Worm (Caenorhabditis elegans) whole organism, young adult: ENCODE measurements around the gene zim-3.
A peak's percentile ranks its signal among the peaks of the same experiment; 100 is the strongest.
"Not testable (repeated sequence)": the region's sequence is repeated elsewhere in the genome, so short reads cannot be mapped to it uniquely, and the experiment has no call there.

Experiments
- B0019.2 ChIP-seq: fragments of 200-800 bp; sonication (Bioruptor generic); conservative IDR thresholded peaks from 2 replicates; pipeline ENCODE4 v1.3.6; 2022; ENCODE audit warnings: missing genetic modification reagents, missing genetic modification characterization, missing compliant biosample characterization
- B0261.1 ChIP-seq: sonication (generic microtip); optimal IDR thresholded peaks from 2 replicates; lab custom pipeline; 2016; ENCODE audit warnings: mild to moderate bottlenecking, missing genetic modification characterization, moderate library complexity, missing compliant biosample characterization
- B0336.3 ChIP-seq: fragments of 200-800 bp; sonication (Bioruptor generic); IDR thresholded peaks from 2 replicates; pipeline ENCODE4 v1.3.6; 2022; ENCODE audit warnings: missing genetic modification characterization, missing compliant biosample characterization
- C06A6.2 ChIP-seq: fragments of 200-800 bp; sonication (Bioruptor generic); conservative IDR thresholded peaks from 2 replicates; pipeline ENCODE4 v1.3.6; 2022; ENCODE audit warnings: missing genetic modification characterization, missing compliant biosample characterization
- F23B12.7 ChIP-seq: sonication (generic microtip); optimal IDR thresholded peaks from 2 replicates; lab custom pipeline; 2017; ENCODE audit warnings: missing genetic modification characterization, mild to moderate bottlenecking, missing compliant biosample characterization, antibody characterized with exemption, moderate library complexity; ENCODE audit not compliant: insufficient read depth
- F33H1.4 ChIP-seq: fragments of 200-800 bp; sonication (Bioruptor generic); IDR thresholded peaks from 2 replicates; pipeline ENCODE4 v1.3.6; 2022; ENCODE audit warnings: missing genetic modification reagents, missing genetic modification characterization, missing compliant biosample characterization
- F37B4.10 ChIP-seq: fragments of 200-800 bp; sonication (Bioruptor generic); IDR thresholded peaks from 2 replicates; pipeline ENCODE4 v1.3.6; 2022; ENCODE audit warnings: missing genetic modification characterization, missing compliant biosample characterization
- F52B5.7 ChIP-seq: sonication (generic microtip); optimal IDR thresholded peaks from 2 replicates; lab custom pipeline; 2016; ENCODE audit warnings: mild to moderate bottlenecking, missing genetic modification characterization, missing compliant biosample characterization
- T26A5.8 ChIP-seq: sonication (generic microtip); optimal IDR thresholded peaks from 2 replicates; lab custom pipeline; 2016; ENCODE audit warnings: missing genetic modification characterization, missing compliant biosample characterization
- Y53G8AR.9 ChIP-seq: fragments of 200-800 bp; sonication (Bioruptor generic); conservative IDR thresholded peaks from 2 replicates; pipeline ENCODE4 v1.3.6; 2022; ENCODE audit warnings: missing genetic modification reagents, missing genetic modification characterization, missing compliant biosample characterization
- Y67H2A.10 ChIP-seq: fragments of 200-800 bp; sonication (Bioruptor generic); conservative IDR thresholded peaks from 2 replicates; pipeline ENCODE4 v1.3.6; 2022; ENCODE audit warnings: missing genetic modification reagents, missing genetic modification characterization, missing compliant biosample characterization
- attf-3 ChIP-seq: fragments of 200-800 bp; sonication (Bioruptor generic); conservative IDR thresholded peaks from 2 replicates; pipeline ENCODE4 v1.3.6; 2022; ENCODE audit warnings: missing genetic modification reagents, missing genetic modification characterization, missing compliant biosample characterization
- bed-2 ChIP-seq: fragments of 200-800 bp; sonication (Bioruptor generic); IDR thresholded peaks from 2 replicates; pipeline ENCODE4 v1.3.6; 2022; ENCODE audit warnings: missing genetic modification reagents, missing genetic modification characterization, missing compliant biosample characterization
- ceh-100 ChIP-seq: fragments of 200-800 bp; sonication (Bioruptor generic); IDR thresholded peaks from 2 replicates; pipeline ENCODE4 v1.3.6; 2022; ENCODE audit warnings: missing genetic modification reagents, missing genetic modification characterization, missing compliant biosample characterization
- ceh-40 ChIP-seq: fragments of 200-800 bp; sonication (Bioruptor generic); IDR thresholded peaks from 2 replicates; pipeline ENCODE4 v1.3.6; 2022; ENCODE audit warnings: missing genetic modification characterization, missing compliant biosample characterization
- ceh-79 ChIP-seq: sonication (generic microtip); optimal IDR thresholded peaks from 2 replicates; lab custom pipeline; 2017; ENCODE audit warnings: mild to moderate bottlenecking, missing genetic modification characterization, missing compliant biosample characterization
- ceh-91 ChIP-seq: fragments of 200-800 bp; sonication (Bioruptor generic); IDR thresholded peaks from 2 replicates; pipeline ENCODE4 v1.3.6; 2022; ENCODE audit warnings: missing genetic modification reagents, missing genetic modification characterization, missing compliant biosample characterization
- dox-1 ChIP-seq: fragments of 200-800 bp; sonication (Bioruptor generic); IDR thresholded peaks from 2 replicates; pipeline ENCODE4 v1.3.6; 2022; ENCODE audit warnings: missing genetic modification reagents, missing genetic modification characterization, missing compliant biosample characterization
- egl-18 ChIP-seq: fragments of 200-800 bp; sonication (Bioruptor generic); IDR thresholded peaks from 2 replicates; pipeline ENCODE4 v1.3.6; 2022; ENCODE audit warnings: missing genetic modification reagents, missing genetic modification characterization, missing compliant biosample characterization
- hmg-1.2 ChIP-seq: fragments of 200-800 bp; sonication (Bioruptor generic); IDR thresholded peaks from 2 replicates; pipeline ENCODE4 v1.3.6; 2022; ENCODE audit warnings: missing genetic modification reagents, missing genetic modification characterization, missing compliant biosample characterization
- lag-1 ChIP-seq: fragments of 200-800 bp; sonication (Bioruptor generic); IDR thresholded peaks from 2 replicates; pipeline ENCODE4 v1.3.6; 2022; ENCODE audit warnings: missing genetic modification reagents, missing genetic modification characterization, missing compliant biosample characterization
- let-607 ChIP-seq, 2 experiments: fragments of 200-800 bp in 1 of 2; sonication (Bioruptor generic) in 1 of 2; sonication (generic microtip) in 1 of 2; optimal IDR thresholded peaks; 2 replicates each; lab custom pipeline; 2016 to 2018; ENCODE audit warnings: mild to moderate bottlenecking in 2 of 2, missing compliant biosample characterization in 2 of 2, missing genetic modification characterization in 2 of 2, moderate library complexity in 2 of 2, missing genotype in 1 of 2
- lin-26 ChIP-seq: fragments of 200-800 bp; sonication (Bioruptor generic); IDR thresholded peaks from 2 replicates; pipeline ENCODE4 v1.3.6; 2022; ENCODE audit warnings: missing genetic modification reagents, missing genetic modification characterization, missing compliant biosample characterization
- madf-6 ChIP-seq: fragments of 200-800 bp; sonication (Bioruptor generic); IDR thresholded peaks from 2 replicates; pipeline ENCODE4 v1.3.6; 2022; ENCODE audit warnings: missing genetic modification reagents, missing genetic modification characterization, missing compliant biosample characterization
- mes-4 ChIP-seq: sonication (generic microtip); optimal IDR thresholded peaks from 2 replicates; lab custom pipeline; 2016; ENCODE audit warnings: missing genotype, missing genetic modification characterization, missing compliant biosample characterization
- nfyb-1 ChIP-seq: fragments of 200-800 bp; sonication (Bioruptor generic); IDR thresholded peaks from 2 replicates; pipeline ENCODE4 v1.3.6; 2022; ENCODE audit warnings: missing genetic modification reagents, missing genetic modification characterization, missing compliant biosample characterization
- nhr-120 ChIP-seq: fragments of 200-800 bp; sonication (Bioruptor generic); IDR thresholded peaks from 2 replicates; pipeline ENCODE4 v1.3.6; 2022; ENCODE audit warnings: missing genetic modification characterization, missing compliant biosample characterization
- nhr-179 ChIP-seq: sonication (generic microtip); optimal IDR thresholded peaks from 2 replicates; lab custom pipeline; 2016; ENCODE audit warnings: mild to moderate bottlenecking, missing genetic modification characterization, missing compliant biosample characterization
- pha-4 ChIP-seq: fragments of 150-350 bp; sonication (generic microtip); optimal IDR thresholded peaks from 2 replicates; lab custom pipeline; 2014; ENCODE audit warnings: missing biosample characterization, missing genetic modification reagents, missing genetic modification characterization
- rcor-1 ChIP-seq: fragments of 200-800 bp; sonication (Bioruptor generic); IDR thresholded peaks from 2 replicates; pipeline ENCODE4 v1.3.6; 2022; ENCODE audit warnings: missing genetic modification reagents, missing genetic modification characterization, missing compliant biosample characterization
- rpc-1 ChIP-seq, 2 experiments: fragments of 150-350 bp in 1 of 2; sonication (generic microtip) in 1 of 2; optimal IDR thresholded peaks; 2 replicates each; lab custom pipeline; 2014 to 2018; ENCODE audit warnings: missing biosample characterization in 1 of 2, missing genetic modification characterization in 1 of 2, missing genetic modification reagents in 1 of 2, missing genotype in 1 of 2
- sdz-38 ChIP-seq: sonication (generic microtip); optimal IDR thresholded peaks from 2 replicates; lab custom pipeline; 2016; ENCODE audit warnings: missing genotype, missing genetic modification characterization, missing compliant biosample characterization
- sptf-2 ChIP-seq: fragments of 200-800 bp; sonication (Bioruptor generic); optimal IDR thresholded peaks from 2 replicates; lab custom pipeline; 2018; ENCODE audit warnings: mild to moderate bottlenecking, missing genetic modification characterization, missing compliant biosample characterization
- tbp1 ChIP-seq: fragments of 200-800 bp; sonication (Bioruptor generic); optimal IDR thresholded peaks from 2 replicates; lab custom pipeline; 2018; ENCODE audit warnings: mild to moderate bottlenecking, missing genetic modification characterization, missing compliant biosample characterization
- tlf-1 ChIP-seq: fragments of 200-800 bp; sonication (Bioruptor generic); optimal IDR thresholded peaks from 2 replicates; lab custom pipeline; 2018; ENCODE audit warnings: mild to moderate bottlenecking, missing genetic modification characterization, missing compliant biosample characterization
- ztf-22 ChIP-seq: fragments of 200-800 bp; sonication (Bioruptor generic); optimal IDR thresholded peaks from 2 replicates; lab custom pipeline; 2018; ENCODE audit warnings: mild to moderate bottlenecking, missing genetic modification characterization, moderate library complexity, missing compliant biosample characterization
- ztf-6 ChIP-seq: fragments of 200-800 bp; sonication (Bioruptor generic); IDR thresholded peaks from 2 replicates; pipeline ENCODE4 v1.3.6; 2022; ENCODE audit warnings: missing genetic modification reagents, missing genetic modification characterization, missing compliant biosample characterization

Gene zim-3

DNA sequence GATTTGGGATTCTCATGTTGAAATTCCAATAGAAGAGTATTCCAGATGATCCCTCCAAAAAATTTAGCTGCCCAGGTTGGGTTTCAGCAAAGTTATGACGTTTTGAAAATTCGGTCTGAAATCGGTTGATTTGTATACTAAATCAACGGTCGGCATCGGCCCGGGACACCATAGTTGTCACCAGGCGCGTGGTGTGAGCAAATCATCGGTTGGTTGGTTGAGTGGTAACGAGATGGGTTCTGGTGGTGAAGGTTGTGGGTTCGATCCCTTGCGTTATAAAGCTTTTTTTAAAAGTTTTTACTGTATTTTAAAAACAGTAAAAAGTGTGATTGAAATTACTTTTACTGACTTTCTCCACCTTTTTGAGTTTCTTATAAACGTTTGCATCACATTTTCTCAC is 10.0 kb upstream of the zim-3 start:
- TF ChIP-seq lin-26 (GFP tag; lab: Robert Waterston, UW) (peak; percentile 71; the same call in 1 of the 2 replicates), rcor-1 (GFP tag; lab: Robert Waterston, UW) (0 out of 2 replicates have a peak, but pooled peaks have one; percentile 17), tbp1 (GFP tag; lab: Kevin White, UChicago) (peak; percentile 70), rpc-1 (tag; optimal IDR thresholded peaks at IDR 0.05; lab: Kevin White, UChicago) (peak; percentile 52), dox-1 (GFP tag; lab: Robert Waterston, UW) (0 out of 2 replicates have a peak, but pooled peaks have one; percentile 44), B0261.1 (tag; lab: Kevin White, UChicago) (peak; percentile 47), hmg-1.2 (GFP tag; lab: Robert Waterston, UW) (0 out of 2 replicates have a peak, but pooled peaks have one; percentile 25), ceh-40 (0 out of 2 replicates have a peak, but pooled peaks have one; percentile 31)
- not testable (repeated sequence) for TF ChIP-seq rpc-1 (optimal IDR thresholded peaks at IDR 0.05; lab: Kevin White, UChicago)

DNA sequence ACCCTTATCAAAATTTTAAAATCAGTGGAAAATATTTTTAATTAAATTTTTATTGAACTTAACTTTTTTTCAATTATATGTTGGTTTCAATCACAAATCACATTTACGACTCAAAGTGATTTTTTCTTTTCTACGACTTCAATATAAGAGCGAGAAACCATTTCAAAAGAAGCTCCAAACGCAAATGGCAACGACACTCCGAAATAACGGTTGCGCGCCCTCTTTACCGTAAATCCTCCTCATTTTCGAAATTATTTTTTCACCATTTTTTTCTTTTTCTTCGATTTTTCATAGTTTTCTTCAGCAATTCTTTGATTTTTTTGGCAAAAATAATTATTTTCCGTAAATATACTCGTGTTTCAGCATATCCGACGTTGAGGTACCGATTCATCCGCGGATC is 5.5 kb upstream of the zim-3 start:
- TF ChIP-seq attf-3 (GFP tag; lab: Robert Waterston, UW) = peak; percentile 80

DNA sequence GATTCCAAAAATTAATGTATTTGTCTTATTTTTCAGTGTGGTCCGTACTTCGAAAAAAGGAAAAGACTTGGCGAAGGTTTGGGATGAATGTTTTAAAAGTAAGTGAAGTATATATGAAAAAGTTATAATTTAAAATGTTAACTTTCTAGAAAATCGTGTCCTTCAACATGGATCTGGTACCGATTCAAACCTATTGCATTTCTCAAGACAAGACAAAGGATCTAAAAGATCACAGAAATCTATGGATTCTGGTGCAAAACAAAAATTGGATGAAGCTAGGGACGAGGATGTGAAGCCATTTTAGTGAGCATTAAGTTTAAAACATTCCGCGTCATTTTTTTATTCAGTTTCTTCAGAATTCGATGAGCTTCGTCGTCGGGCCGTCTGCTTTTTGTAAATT is 3.6 kb upstream of the zim-3 start, which contains the start of gene zim-2:
Gene zim-2 (plus strand): TSS at position 301 of the 400 bp plus-strand sequence.
- TF ChIP-seq F33H1.4 = no peak
- no peak for TF ChIP-seq lag-1 (GFP tag; lab: Robert Waterston, UW)
- no peak for TF ChIP-seq ceh-79 (tag; lab: Kevin White, UChicago)
- TF ChIP-seq nhr-120 (GFP tag; lab: Robert Waterston, UW) = no peak
- no peak for TF ChIP-seq tbp1 (GFP tag; lab: Kevin White, UChicago)
- TF ChIP-seq nfyb-1 (GFP tag; lab: Robert Waterston, UW) = no peak

DNA sequence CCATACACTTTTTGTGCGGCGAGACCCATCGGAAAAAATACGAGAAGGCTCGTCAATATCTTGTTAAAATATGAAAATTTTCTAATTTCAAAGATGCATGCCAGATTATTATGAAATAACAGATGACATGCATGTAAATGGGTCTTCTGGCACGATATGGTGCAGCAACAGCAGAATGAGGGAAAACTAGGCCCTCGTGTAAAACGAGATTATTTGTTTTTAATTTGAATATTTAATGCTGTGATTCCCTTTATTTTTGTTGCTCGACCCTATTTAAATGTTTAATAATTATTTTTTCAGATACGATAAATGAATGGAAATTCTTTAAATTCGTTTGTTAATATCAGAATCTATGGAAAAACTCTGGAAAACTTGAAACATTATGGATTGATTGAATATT is 3.1 kb downstream of the zim-3 start, which contains the start of gene him-8:
Gene him-8 (plus strand): TSS at position 301 of the 400 bp plus-strand sequence.
- TF ChIP-seq nhr-120 (GFP tag; lab: Robert Waterston, UW) = no peak
- TF ChIP-seq ztf-6 (GFP tag; lab: Robert Waterston, UW) = no peak
- TF ChIP-seq ceh-91 (GFP tag; lab: Robert Waterston, UW) = no peak
- no peak for TF ChIP-seq F37B4.10 (GFP tag; lab: Robert Waterston, UW)
- no peak for TF ChIP-seq bed-2
- TF ChIP-seq rpc-1 (optimal IDR thresholded peaks at IDR 0.05; lab: Kevin White, UChicago) = no peak
- TF ChIP-seq rpc-1 (tag; optimal IDR thresholded peaks at IDR 0.05; lab: Kevin White, UChicago) = no peak

DNA sequence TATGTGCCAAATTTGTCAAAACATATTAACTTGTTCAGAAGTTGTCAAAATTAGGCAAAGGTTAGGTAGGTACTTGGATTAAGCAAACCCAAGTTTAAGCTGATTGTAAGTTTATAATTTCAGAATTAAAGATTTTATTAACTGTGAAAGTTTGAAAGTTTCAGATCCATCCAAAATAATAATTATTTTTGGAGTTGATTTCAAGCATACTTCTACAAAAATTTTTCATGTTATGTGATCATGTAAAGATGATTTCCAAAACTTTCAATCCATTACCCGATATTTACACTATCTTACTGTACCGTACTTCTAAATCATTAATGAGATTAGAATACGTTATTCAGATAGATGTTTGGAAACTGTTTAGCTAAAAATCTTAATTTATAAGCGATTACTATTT is 6.1 kb downstream of the zim-3 start:
- TF ChIP-seq B0336.3 (GFP tag; lab: Robert Waterston, UW) (no peak), sdz-38 (tag; lab: Kevin White, UChicago) (no peak), sptf-2 (GFP tag; lab: Kevin White, UChicago) (no peak)

DNA sequence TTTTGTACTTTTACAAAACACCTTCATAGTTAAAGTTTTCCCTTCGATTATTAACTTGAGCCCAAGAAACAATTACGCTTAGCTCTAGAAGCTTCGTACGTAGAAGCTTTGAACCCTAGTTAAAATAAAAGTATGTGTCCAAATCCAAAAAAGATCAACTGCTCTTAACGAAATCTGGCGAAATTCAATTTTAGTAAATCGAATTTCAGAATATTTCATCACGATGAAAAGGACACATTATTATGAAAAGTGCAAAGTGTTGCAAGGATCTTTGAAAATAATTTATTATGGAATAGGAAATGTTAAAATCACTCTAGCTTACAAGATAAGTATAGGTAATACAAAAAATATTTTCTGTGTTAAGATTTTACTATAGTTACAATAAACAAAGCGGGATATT is 6.8 kb downstream of the zim-3 start:
- TF ChIP-seq T26A5.8 (tag; lab: Kevin White, UChicago) (no peak), ztf-6 (GFP tag; lab: Robert Waterston, UW) (no peak), F52B5.7 (tag; lab: Kevin White, UChicago) (no peak), Y53G8AR.9 (GFP tag; lab: Robert Waterston, UW) (no peak), B0019.2 (GFP tag; lab: Robert Waterston, UW) (no peak), madf-6 (GFP tag; lab: Robert Waterston, UW) (no peak)

DNA sequence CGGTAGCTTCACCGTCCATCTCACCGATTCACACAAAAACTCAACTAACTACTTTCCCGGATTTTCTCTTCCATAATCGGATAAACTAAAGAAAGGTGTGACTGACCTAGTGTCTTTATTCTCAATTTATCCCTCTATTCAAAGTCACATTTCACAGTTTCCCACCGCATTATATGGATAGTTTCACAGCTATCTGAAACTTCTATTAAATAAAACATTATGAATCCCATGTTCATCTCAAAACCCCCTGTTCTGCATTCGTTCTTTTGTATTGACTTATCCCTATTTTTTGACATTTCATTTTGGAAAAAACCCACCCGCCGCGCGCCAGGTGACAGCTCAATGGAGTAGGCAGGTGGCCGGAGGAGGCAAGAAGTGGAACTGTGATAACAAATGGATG is 9.3 kb downstream of the zim-3 start:
- TF ChIP-seq C06A6.2 (GFP tag; lab: Robert Waterston, UW) (no peak), egl-18 (GFP tag; lab: Robert Waterston, UW) (no peak), F23B12.7 (tag; lab: Kevin White, UChicago) (no peak), ceh-100 (GFP tag; lab: Robert Waterston, UW) (no peak), ztf-22 (no peak), let-607 (tag; optimal IDR thresholded peaks at IDR 0.05; lab: Kevin White, UChicago) (no peak), rpc-1 (optimal IDR thresholded peaks at IDR 0.05; lab: Kevin White, UChicago) (no peak), rpc-1 (tag; optimal IDR thresholded peaks at IDR 0.05; lab: Kevin White, UChicago) (no peak), tlf-1 (GFP tag; lab: Kevin White, UChicago) (no peak), B0336.3 (GFP tag; lab: Robert Waterston, UW) (no peak), ztf-6 (GFP tag; lab: Robert Waterston, UW) (no peak), mes-4 (tag; lab: Kevin White, UChicago) (no peak), Y67H2A.10 (GFP tag; lab: Robert Waterston, UW) (no peak), nhr-179 (tag; lab: Kevin White, UChicago) (no peak), pha-4 (no peak)
